Worm (Caenorhabditis elegans) whole organism, L1 larva: ENCODE results near the gene Y57A10A.29.

Experiments
- C16A3.4 ChIP-seq: fragments of 150-350 bp; optimal IDR thresholded peaks from 2 replicates; lab custom pipeline; 2014; ENCODE audit warnings: missing biosample characterization, missing genetic modification characterization
- efl-3 ChIP-seq: fragments of 200-800 bp; sonication (Bioruptor generic); optimal IDR thresholded peaks from 2 replicates; lab custom pipeline; 2018; ENCODE audit warnings: mild to moderate bottlenecking, missing genetic modification characterization, missing compliant biosample characterization
- mdl-1 ChIP-seq, 2 experiments: fragments of 150-350 bp; optimal IDR thresholded peaks; 2 replicates each; lab custom pipeline; 2014 to 2017; ENCODE audit warnings: missing biosample characterization in 2 of 2, missing genetic modification characterization in 2 of 2, inconsistent platforms in 1 of 2
- nhr-237 ChIP-seq: fragments of 150-350 bp; optimal IDR thresholded peaks from 2 replicates; lab custom pipeline; 2014; ENCODE audit warnings: missing biosample characterization, missing genetic modification characterization
- pqm-1 ChIP-seq: sonication (generic microtip); optimal IDR thresholded peaks from 3 replicates; lab custom pipeline; 2017; ENCODE audit warnings: missing biosample characterization, missing genetic modification characterization
- snpc-4 ChIP-seq: fragments of 150-350 bp; optimal IDR thresholded peaks from 2 replicates; lab custom pipeline; 2014; ENCODE audit warnings: missing biosample characterization, missing genetic modification characterization
- tbx-2 ChIP-seq: sonication (generic microtip); optimal IDR thresholded peaks from 2 replicates; lab custom pipeline; 2016; ENCODE audit warnings: missing genetic modification characterization, missing compliant biosample characterization
- ztf-11 ChIP-seq, 2 experiments: sonication (generic microtip); optimal IDR thresholded peaks; 2 replicates each; lab custom pipeline; 2016 to 2017; ENCODE audit warnings: missing genetic modification characterization in 2 of 2, missing biosample characterization in 1 of 2, missing compliant biosample characterization in 1 of 2

ce11 chrII:12301233-12301632 is 21.9 kb downstream of the Y57A10A.29 start:
- no peak for TF ChIP-seq pqm-1 (tag; lab: Kevin White, UChicago)
- TF ChIP-seq ztf-11 (tag; optimal IDR thresholded peaks at IDR 0.05; lab: Kevin White, UChicago) = no peak
- TF ChIP-seq efl-3 (GFP tag; lab: Kevin White, UChicago) = no peak
- TF ChIP-seq C16A3.4 (tag; lab: Kevin White, UChicago) = no peak
- no peak for TF ChIP-seq nhr-237 (tag; lab: Kevin White, UChicago)
- TF ChIP-seq mdl-1 (tag; optimal IDR thresholded peaks at IDR 0.05; lab: Kevin White, UChicago) = no peak
- TF ChIP-seq snpc-4 (tag; lab: Kevin White, UChicago) = no peak
- TF ChIP-seq tbx-2 = no peak
